Worm (Caenorhabditis elegans): ENCODE data around the gene dpy-22.

Gene dpy-22

DNA sequence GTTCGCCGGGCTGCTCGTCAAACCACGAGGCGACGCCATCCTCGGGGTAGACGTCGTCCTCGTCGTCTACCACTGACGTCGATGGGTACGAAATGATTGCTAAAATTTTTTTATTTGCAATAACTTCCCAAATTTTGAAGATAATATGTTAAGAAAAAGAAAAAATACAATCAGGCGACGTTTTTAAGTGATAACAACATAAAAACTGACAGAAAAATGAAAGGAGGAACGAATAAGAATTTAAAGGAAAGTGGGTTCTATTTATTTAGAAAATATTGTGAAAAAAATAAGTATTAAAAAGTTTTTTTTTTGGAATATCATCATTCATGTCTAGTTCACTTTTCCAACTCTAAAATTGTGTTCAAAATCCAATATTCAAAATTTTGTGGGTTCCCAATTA is at the start of gene dpy-22:
dpy-22 (minus strand) TSS at position 101 of the 400 bp plus-strand sequence.
- TF ChIP-seq pqm-1 (tag; optimal IDR thresholded peaks at IDR 0.05) = no peak
- no peak for TF ChIP-seq unc-62 (GFP tag; optimal IDR thresholded peaks at IDR 0.05)
- TF ChIP-seq C04F5.9 (tag; optimal IDR thresholded peaks at IDR 0.05) = no peak
- TF ChIP-seq aly-2 (tag; optimal IDR thresholded peaks at IDR 0.05) = no peak
- TF ChIP-seq nhr-28 (tag; optimal IDR thresholded peaks at IDR 0.05) = no peak
- no peak for TF ChIP-seq lir-3 (tag; optimal IDR thresholded peaks at IDR 0.05; ENCODE audit: poor library complexity)
- TF ChIP-seq efl-1 (optimal IDR thresholded peaks at IDR 0.05) = no peak
- no peak for TF ChIP-seq efl-1 (GFP tag; optimal IDR thresholded peaks at IDR 0.05 in 1 of 2)
- TF ChIP-seq F16B12.6 (tag; optimal IDR thresholded peaks at IDR 0.05) = no peak

ce11 chrX:9869522-9869921 is 47.4 kb upstream of the dpy-22 start, which contains the start of gene R07B1.13:
TSS of gene R07B1.13 (plus strand) at chrX:9869822.
- TF ChIP-seq pag-3 (tag; optimal IDR thresholded peaks at IDR 0.05; ENCODE audit: borderline replicate concordance, insufficient read depth) = no peak
- no peak for TF ChIP-seq alr-1 (tag; optimal IDR thresholded peaks at IDR 0.05; ENCODE audit: borderline replicate concordance)
- no peak for TF ChIP-seq mab-9 (GFP tag; IDR thresholded peaks at IDR 0.05)
- no peak for TF ChIP-seq jun-1 (tag; optimal IDR thresholded peaks at IDR 0.05)
- no peak for TF ChIP-seq F16B12.6 (tag; optimal IDR thresholded peaks at IDR 0.05)
- TF ChIP-seq fkh-8 (tag; optimal IDR thresholded peaks at IDR 0.05) = no peak
- TF ChIP-seq unc-86 (tag; optimal IDR thresholded peaks at IDR 0.05) = no peak
- no peak for TF ChIP-seq lin-13 (GFP tag; optimal IDR thresholded peaks at IDR 0.05)
- TF ChIP-seq nhr-237 (tag; optimal IDR thresholded peaks at IDR 0.05) = no peak
- TF ChIP-seq C34B4.2 (tag; optimal IDR thresholded peaks at IDR 0.05) = no peak
- TF ChIP-seq nhr-76 (tag; optimal IDR thresholded peaks at IDR 0.05) = no peak
- no peak for TF ChIP-seq elt-3 (tag; optimal IDR thresholded peaks at IDR 0.05)
- TF ChIP-seq snu-23 (GFP tag; optimal IDR thresholded peaks at IDR 0.05) = no peak

DNA sequence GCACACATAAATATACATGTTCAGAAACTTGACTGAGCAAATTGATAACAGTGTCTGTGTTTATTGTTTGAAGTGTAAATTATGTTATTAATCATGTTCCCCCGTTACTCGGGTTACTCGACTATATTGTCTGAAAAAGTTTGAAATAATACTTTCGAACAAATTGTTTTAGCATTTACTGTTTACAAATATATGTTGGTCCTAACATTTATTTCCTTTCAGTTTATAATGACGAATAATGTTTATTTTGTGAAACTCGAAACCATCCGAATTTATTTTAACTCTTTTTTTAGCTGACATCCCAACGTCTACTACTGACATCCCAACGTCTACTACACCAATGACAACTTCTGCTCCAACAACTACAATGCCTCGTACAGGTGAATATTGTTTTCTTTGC is 46.7 kb upstream of the dpy-22 start, which contains the start of gene R07B1.7:
R07B1.7 (plus strand) TSS at position 301 of the 400 bp plus-strand sequence.
- TF ChIP-seq efl-1 (optimal IDR thresholded peaks at IDR 0.05) (no peak), efl-1 (GFP tag; optimal IDR thresholded peaks at IDR 0.05 in 1 of 2) (no peak), ceh-90 (tag; optimal IDR thresholded peaks at IDR 0.05) (no peak), lin-15B (tag; optimal IDR thresholded peaks at IDR 0.05) (no peak), jun-1 (tag; optimal IDR thresholded peaks at IDR 0.05) (no peak), alr-1 (tag; optimal IDR thresholded peaks at IDR 0.05; ENCODE audit: borderline replicate concordance) (no peak), sptf-1 (tag; optimal IDR thresholded peaks at IDR 0.05) (no peak), blmp-1 (tag; optimal IDR thresholded peaks at IDR 0.05) (no peak), grh-1 (GFP tag; IDR thresholded peaks at IDR 0.05) (no peak), swsn-7 (tag; optimal IDR thresholded peaks at IDR 0.05) (no peak), nhr-84 (tag; optimal IDR thresholded peaks at IDR 0.05) (no peak), unc-98 (GFP tag; IDR thresholded peaks at IDR 0.05) (no peak), nhr-90 (tag; optimal IDR thresholded peaks at IDR 0.05; ENCODE audit: poor library complexity) (no peak), hpl-2 (GFP tag; optimal IDR thresholded peaks at IDR 0.05) (no peak), nhr-19 (GFP tag; conservative IDR thresholded peaks at IDR 0.05) (no peak), nhr-28 (tag; optimal IDR thresholded peaks at IDR 0.05) (no peak), skn-1 (tag; optimal IDR thresholded peaks at IDR 0.05) (no peak), vab-15 (tag; optimal IDR thresholded peaks at IDR 0.05) (no peak)

DNA sequence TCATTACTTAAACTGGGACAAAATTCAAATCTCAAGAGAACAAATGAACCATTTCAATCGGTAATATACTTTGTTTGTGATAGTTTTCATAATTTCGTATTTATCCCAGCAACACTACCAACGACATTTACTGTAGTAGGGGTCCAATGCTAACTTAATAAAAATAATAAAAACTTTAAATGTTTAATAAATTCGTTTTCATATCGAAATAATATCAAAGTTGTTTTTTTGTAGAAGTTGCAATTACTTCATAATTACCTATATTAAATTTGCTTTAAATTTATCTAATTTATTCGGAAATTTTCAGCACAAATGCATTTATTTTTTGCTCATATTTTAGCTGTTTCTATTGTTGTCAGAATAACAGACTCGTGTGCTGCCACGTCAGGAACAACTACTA is 44.3 kb upstream of the dpy-22 start, which contains the start of gene R07B1.6:
R07B1.6 (plus strand) TSS at position 301 of the 400 bp plus-strand sequence.
- TF ChIP-seq snpc-4 (tag; optimal IDR thresholded peaks at IDR 0.05) = no peak
- no peak for TF ChIP-seq nhr-237 (tag; optimal IDR thresholded peaks at IDR 0.05)
- TF ChIP-seq fkh-4 (tag; optimal IDR thresholded peaks at IDR 0.05; ENCODE audit: borderline replicate concordance) = no peak
- TF ChIP-seq lin-15B (tag; optimal IDR thresholded peaks at IDR 0.05) = no peak
- no peak for TF ChIP-seq C34B4.2 (tag; optimal IDR thresholded peaks at IDR 0.05)
- no peak for TF ChIP-seq nhr-90 (tag; optimal IDR thresholded peaks at IDR 0.05; ENCODE audit: poor library complexity)
- no peak for TF ChIP-seq elt-2 (tag; optimal IDR thresholded peaks at IDR 0.05)
- no peak for TF ChIP-seq pqm-1 (tag; optimal IDR thresholded peaks at IDR 0.05)
- TF ChIP-seq zag-1 (tag; optimal IDR thresholded peaks at IDR 0.05) = no peak
- no peak for TF ChIP-seq isw-1 (GFP tag; IDR thresholded peaks at IDR 0.05)
- TF ChIP-seq mdl-1 (tag; optimal IDR thresholded peaks at IDR 0.05) = no peak
- no peak for TF ChIP-seq efl-1 (optimal IDR thresholded peaks at IDR 0.05)
- TF ChIP-seq efl-1 (GFP tag; optimal IDR thresholded peaks at IDR 0.05 in 1 of 2) = no peak
- TF ChIP-seq fkh-10 (GFP tag; optimal IDR thresholded peaks at IDR 0.05) = no peak
- TF ChIP-seq lir-3 (tag; optimal IDR thresholded peaks at IDR 0.05; ENCODE audit: poor library complexity) = no peak
- no peak for TF ChIP-seq sox-4 (tag; optimal IDR thresholded peaks at IDR 0.05)
- no peak for TF ChIP-seq dsc-1 (tag; optimal IDR thresholded peaks at IDR 0.05)
- no peak for TF ChIP-seq tbx-2 (tag; optimal IDR thresholded peaks at IDR 0.05)
- TF ChIP-seq lin-13 (GFP tag; optimal IDR thresholded peaks at IDR 0.05) = no peak

All from whole organism, L1 larva.